Fruit fly (Drosophila melanogaster) whole organism, embryonic: ENCODE data around the gene CG9568.

Experiments
- BEAF-32 ChIP-seq: fragments of 200-800 bp; sonication (Bioruptor generic); optimal IDR thresholded peaks from 3 replicates; lab custom pipeline; 2017; ENCODE audit warnings: missing biosample characterization, missing genetic modification characterization, mild to moderate bottlenecking, moderate library complexity, missing genetic modification reagents
- CG11085 ChIP-seq: fragments of 200-800 bp; sonication (Bioruptor generic); IDR thresholded peaks from 2 replicates; pipeline ENCODE4 v1.3.6; 2022; ENCODE audit warnings: missing biosample characterization, missing genetic modification characterization
- CG12942 ChIP-seq: fragments of 200-800 bp; sonication (Bioruptor generic); optimal IDR thresholded peaks from 3 replicates; lab custom pipeline; 2016; ENCODE audit warnings: missing biosample characterization, missing genetic modification characterization
- CG13894 ChIP-seq: fragments of 200-800 bp; sonication (Bioruptor generic); optimal IDR thresholded peaks from 3 replicates; lab custom pipeline; 2018; ENCODE audit warnings: missing biosample characterization, mild to moderate bottlenecking, missing genetic modification characterization, moderate library complexity
- CG14014 ChIP-seq: fragments of 200-800 bp; sonication (Bioruptor generic); IDR thresholded peaks from 2 replicates; pipeline ENCODE4 v1.3.6; 2022; ENCODE audit warnings: missing biosample characterization, missing genetic modification characterization
- CG14860 ChIP-seq: fragments of 200-800 bp; sonication (Bioruptor generic); IDR thresholded peaks from 3 replicates; pipeline ENCODE4 v1.3.6; 2022; ENCODE audit warnings: missing biosample characterization, missing genetic modification characterization; ENCODE audit not compliant: partially characterized antibody
- CG1647 ChIP-seq: fragments of 200-800 bp; sonication (Bioruptor generic); optimal IDR thresholded peaks from 3 replicates; lab custom pipeline; 2016; ENCODE audit warnings: missing biosample characterization, missing genetic modification characterization
- CG17568 ChIP-seq: fragments of 200-800 bp; sonication (Bioruptor generic); optimal IDR thresholded peaks from 2 replicates; lab custom pipeline; 2018; ENCODE audit warnings: missing biosample characterization, mild to moderate bottlenecking, missing genetic modification characterization, moderate library complexity
- CG2116 ChIP-seq: fragments of 200-800 bp; sonication (Bioruptor generic); optimal IDR thresholded peaks from 3 replicates; lab custom pipeline; 2018; ENCODE audit warnings: missing biosample characterization, mild to moderate bottlenecking, missing genetic modification characterization
- CG2120 ChIP-seq: fragments of 200-800 bp; sonication (Bioruptor generic); optimal IDR thresholded peaks from 3 replicates; lab custom pipeline; 2016; ENCODE audit warnings: missing biosample characterization, missing genetic modification characterization
- CG31388 ChIP-seq: fragments of 200-800 bp; sonication (Bioruptor generic); optimal IDR thresholded peaks from 2 replicates; lab custom pipeline; 2016; ENCODE audit warnings: missing biosample characterization, missing genetic modification characterization
- CG32767 ChIP-seq: fragments of 200-800 bp; sonication (Bioruptor generic); IDR thresholded peaks from 2 replicates; pipeline ENCODE4 v1.3.6; 2022; ENCODE audit warnings: missing biosample characterization, missing genetic modification characterization
- CG5953 ChIP-seq: fragments of 200-800 bp; sonication (Bioruptor generic); IDR thresholded peaks from 2 replicates; pipeline ENCODE4 v1.3.6; 2022; ENCODE audit warnings: missing biosample characterization, missing genetic modification characterization
- CG6175 ChIP-seq: fragments of 200-800 bp; sonication (Bioruptor generic); IDR thresholded peaks from 3 replicates; pipeline ENCODE4 v1.3.6; 2022; ENCODE audit warnings: missing biosample characterization, missing genetic modification characterization
- CG6813 ChIP-seq: fragments of 200-800 bp; sonication (Bioruptor generic); optimal IDR thresholded peaks from 2 replicates; lab custom pipeline; 2017; ENCODE audit warnings: missing biosample characterization, missing genetic modification characterization, mild to moderate bottlenecking, moderate library complexity, missing genetic modification reagents
- CG7786 ChIP-seq: fragments of 200-800 bp; sonication (Bioruptor generic); optimal IDR thresholded peaks from 2 replicates; lab custom pipeline; 2016; ENCODE audit warnings: missing biosample characterization, missing genetic modification characterization
- CG7928 ChIP-seq: fragments of 200-800 bp; sonication (Bioruptor generic); optimal IDR thresholded peaks from 2 replicates; lab custom pipeline; 2017; ENCODE audit warnings: missing biosample characterization, mild to moderate bottlenecking, missing genetic modification characterization
- CG7963 ChIP-seq: fragments of 200-800 bp; sonication (Bioruptor generic); IDR thresholded peaks from 3 replicates; pipeline ENCODE4 v1.3.6; 2022; ENCODE audit warnings: missing biosample characterization, missing genetic modification characterization; ENCODE audit not compliant: partially characterized antibody
- CG8290 ChIP-seq, 3 experiments: fragments of 200-800 bp; sonication (Bioruptor generic); optimal IDR thresholded peaks; 2 replicates each; lab custom pipeline; 2016 to 2019; ENCODE audit warnings: missing biosample characterization in 3 of 3, missing genetic modification characterization in 3 of 3, mild to moderate bottlenecking in 2 of 3, moderate library complexity in 1 of 3
- Camta ChIP-seq: fragments of 200-800 bp; sonication (Bioruptor generic); optimal IDR thresholded peaks from 2 replicates; lab custom pipeline; 2016; ENCODE audit warnings: missing biosample characterization, missing genetic modification characterization
- Dbx ChIP-seq: fragments of 200-800 bp; sonication (Bioruptor generic); IDR thresholded peaks from 3 replicates; pipeline ENCODE4 v1.3.6; 2022; ENCODE audit warnings: missing biosample characterization, missing genetic modification characterization
- Doc2 ChIP-seq: fragments of 200-800 bp; sonication (Bioruptor generic); IDR thresholded peaks from 2 replicates; pipeline ENCODE4 v1.3.6; 2022; ENCODE audit warnings: missing biosample characterization, missing genetic modification characterization
- H2.0 ChIP-seq: fragments of 200-800 bp; sonication (Bioruptor generic); IDR thresholded peaks from 2 replicates; pipeline ENCODE4 v1.3.6; 2022; ENCODE audit warnings: missing biosample characterization, missing genetic modification characterization
- HLH3B ChIP-seq: fragments of 200-800 bp; sonication (Bioruptor generic); IDR thresholded peaks from 2 replicates; pipeline ENCODE4 v1.3.6; 2022; ENCODE audit warnings: missing biosample characterization, missing genetic modification characterization
- HLHmδ ChIP-seq: fragments of 200-800 bp; sonication (Bioruptor generic); optimal IDR thresholded peaks from 2 replicates; lab custom pipeline; 2018; ENCODE audit warnings: missing biosample characterization, mild to moderate bottlenecking, missing genetic modification characterization, moderate library complexity
- HmgZ ChIP-seq: fragments of 200-800 bp; sonication (Bioruptor generic); optimal IDR thresholded peaks from 2 replicates; lab custom pipeline; 2018; ENCODE audit warnings: missing biosample characterization, mild to moderate bottlenecking, missing genetic modification characterization
- Hmr ChIP-seq: fragments of 200-800 bp; sonication (Bioruptor generic); optimal IDR thresholded peaks from 3 replicates; lab custom pipeline; 2017; ENCODE audit warnings: mild to moderate bottlenecking, missing biosample characterization, missing genetic modification reagents, missing genetic modification characterization
- Jarid2 ChIP-seq: fragments of 200-800 bp; sonication (Bioruptor generic); optimal IDR thresholded peaks from 3 replicates; lab custom pipeline; 2017; ENCODE audit warnings: mild to moderate bottlenecking, missing biosample characterization, missing genetic modification reagents, missing genetic modification characterization
- Mad ChIP-seq: fragments of 200-800 bp; sonication (Bioruptor generic); optimal IDR thresholded peaks from 2 replicates; lab custom pipeline; 2016; ENCODE audit warnings: missing biosample characterization, missing genetic modification characterization
- Sry-β ChIP-seq: fragments of 200-800 bp; sonication (Bioruptor generic); optimal IDR thresholded peaks from 2 replicates; lab custom pipeline; 2018; ENCODE audit warnings: missing biosample characterization, mild to moderate bottlenecking, missing genetic modification characterization, moderate library complexity
- al ChIP-seq: fragments of 200-800 bp; sonication (Bioruptor generic); IDR thresholded peaks from 2 replicates; pipeline ENCODE4 v1.3.6; 2022; ENCODE audit warnings: missing biosample characterization, missing genetic modification characterization
- caup ChIP-seq: fragments of 200-800 bp; sonication (Bioruptor generic); optimal IDR thresholded peaks from 3 replicates; lab custom pipeline; 2017; ENCODE audit warnings: missing biosample characterization, mild to moderate bottlenecking, missing genetic modification characterization, moderate library complexity; ENCODE audit not compliant: severe bottlenecking
- cg ChIP-seq: fragments of 200-800 bp; sonication (Bioruptor generic); optimal IDR thresholded peaks from 3 replicates; lab custom pipeline; 2019; ENCODE audit warnings: missing biosample characterization, mild to moderate bottlenecking, missing genetic modification characterization, moderate library complexity
- dan ChIP-seq: fragments of 200-800 bp; sonication (Bioruptor generic); IDR thresholded peaks from 2 replicates; pipeline ENCODE4 v1.3.6; 2022; ENCODE audit warnings: missing biosample characterization, missing genetic modification characterization
- danr ChIP-seq: fragments of 200-800 bp; sonication (Bioruptor generic); IDR thresholded peaks from 2 replicates; pipeline ENCODE4 v1.3.6; 2022; ENCODE audit warnings: missing biosample characterization, missing genetic modification characterization
- ems ChIP-seq: fragments of 200-800 bp; sonication (Bioruptor generic); optimal IDR thresholded peaks from 3 replicates; lab custom pipeline; 2016; ENCODE audit warnings: missing biosample characterization, missing genetic modification characterization
- grn ChIP-seq: fragments of 200-800 bp; sonication (Bioruptor generic); optimal IDR thresholded peaks from 3 replicates; lab custom pipeline; 2017; ENCODE audit warnings: missing biosample characterization, missing genetic modification characterization
- gro ChIP-seq: fragments of 200-800 bp; sonication (Bioruptor generic); optimal IDR thresholded peaks from 2 replicates; lab custom pipeline; 2016; ENCODE audit warnings: missing biosample characterization, missing genetic modification characterization
- hb ChIP-seq: fragments of 200-800 bp; sonication (Bioruptor generic); IDR thresholded peaks from 3 replicates; pipeline ENCODE4 v1.3.6; 2022; ENCODE audit warnings: missing biosample characterization, missing genetic modification characterization; ENCODE audit not compliant: partially characterized antibody
- hkb ChIP-seq, 2 experiments: fragments of 200-800 bp in 1 of 2; fragments of >200 bp in 1 of 2; sonication (Bioruptor generic) in 1 of 2; IDR thresholded peaks in 1 of 2; optimal IDR thresholded peaks in 1 of 2; 2 replicates each; pipeline versions ENCODE4 v1.3.6 to Lab custom; 2017 to 2022; ENCODE audit warnings: missing biosample characterization in 1 of 2, missing genetic modification characterization in 1 of 2
- jing ChIP-seq: fragments of 200-800 bp; sonication (Bioruptor generic); optimal IDR thresholded peaks from 2 replicates; lab custom pipeline; 2018; ENCODE audit warnings: missing biosample characterization, mild to moderate bottlenecking, missing genetic modification characterization
- lola ChIP-seq, 3 experiments: fragments of >200 bp in 2 of 3; fragments of 200-800 bp in 1 of 3; sonication (Bioruptor generic) in 1 of 3; optimal IDR thresholded peaks; 2 replicates each; lab custom pipeline; 2017 to 2019; ENCODE audit warnings: missing biosample characterization in 3 of 3, missing genetic modification characterization in 3 of 3, mild to moderate bottlenecking in 1 of 3, moderate library complexity in 1 of 3
- peb ChIP-seq: fragments of 200-800 bp; sonication (Bioruptor generic); IDR thresholded peaks from 2 replicates; pipeline ENCODE4 v1.3.6; 2022; ENCODE audit warnings: missing biosample characterization, missing genetic modification characterization
- sna ChIP-seq: fragments of 200-800 bp; sonication (Bioruptor generic); IDR thresholded peaks from 2 replicates; pipeline ENCODE4 v1.3.6; 2022; ENCODE audit warnings: missing biosample characterization, missing genetic modification characterization; ENCODE audit not compliant: partially characterized antibody
- so ChIP-seq: fragments of 200-800 bp; sonication (Bioruptor generic); IDR thresholded peaks from 3 replicates; pipeline ENCODE4 v1.3.6; 2022; ENCODE audit warnings: missing biosample characterization, missing genetic modification characterization
- sr ChIP-seq: fragments of 200-800 bp; sonication (Bioruptor generic); IDR thresholded peaks from 3 replicates; pipeline ENCODE4 v1.3.6; 2022; ENCODE audit warnings: missing biosample characterization, missing genetic modification characterization
- vfl ChIP-seq: fragments of 200-800 bp; sonication (Bioruptor generic); optimal IDR thresholded peaks from 2 replicates; lab custom pipeline; 2016; ENCODE audit warnings: missing biosample characterization, missing genetic modification characterization
- wdn ChIP-seq: fragments of 200-800 bp; sonication (Bioruptor generic); IDR thresholded peaks from 2 replicates; pipeline ENCODE4 v1.3.6; 2022; ENCODE audit warnings: missing biosample characterization, missing genetic modification characterization

The CG9568 gene

dm6 chr2L:8984614-8985318 is 25.6 kb upstream of the CG9568 start, which contains the start of gene CG13101 (continued):
- TF ChIP-seq peb (GFP tag; lab: Robert Waterston, UW) (peak; percentile 85), hb (GFP tag; lab: Robert Waterston, UW) (no peak), Dbx (GFP tag; lab: Robert Waterston, UW) (peak; percentile 95), CG8290 (GFP tag; optimal IDR thresholded peaks at IDR 0.05; lab: Kevin White, UChicago) (peak; percentile 68), CG8290 (tag; optimal IDR thresholded peaks at IDR 0.05; lab: Kevin White, UChicago) (peak in 1 of 2 experiments; percentile 70), gro (peak; percentile 81), wdn (GFP tag; lab: Robert Waterston, UW) (peak; percentile 90), Camta (GFP tag; lab: Kevin White, UChicago) (peak; percentile 86), CG7963 (GFP tag; lab: Robert Waterston, UW) (no peak), CG13894 (tag; lab: Kevin White, UChicago) (peak; percentile 74), CG31388 (GFP tag; lab: Kevin White, UChicago) (peak; percentile 71), caup (GFP tag; lab: Kevin White, UChicago) (peak; percentile 89), Hmr (GFP tag; lab: Kevin White, UChicago) (peak; percentile 93), CG5953 (GFP tag; lab: Robert Waterston, UW) (peak; percentile 74; the same call in 1 of the 2 replicates), sna (GFP tag; lab: Robert Waterston, UW) (no peak), HLHmδ (GFP tag; lab: Kevin White, UChicago) (no peak), CG14014 (GFP tag; lab: Robert Waterston, UW) (peak; percentile 94), Jarid2 (GFP tag; lab: Kevin White, UChicago) (peak; percentile 78), CG2116 (GFP tag; lab: Kevin White, UChicago) (peak; percentile 72), CG6175 (peak; percentile 87; the same call in 2 of the 3 replicates), ems (peak; percentile 86), jing (GFP tag; lab: Kevin White, UChicago) (peak; percentile 57), HLH3B (peak; percentile 95), H2.0 (peak; percentile 93), sr (GFP tag; lab: Robert Waterston, UW) (no peak), CG11085 (GFP tag; lab: Robert Waterston, UW) (peak; percentile 89), CG17568 (peak; percentile 91), BEAF-32 (no peak), cg (GFP tag; lab: Kevin White, UChicago) (no peak), HmgZ (peak; percentile 91), al (peak; percentile 89), CG7928 (GFP tag; lab: Kevin White, UChicago) (peak; percentile 59), CG14860 (GFP tag; lab: Robert Waterston, UW) (no peak), CG6813 (GFP tag; lab: Kevin White, UChicago) (peak; percentile 91), so (peak; percentile 95), CG2120 (GFP tag; lab: Kevin White, UChicago) (peak; percentile 93), Doc2 (GFP tag; lab: Robert Waterston, UW) (no peak), CG7786 (peak; percentile 83), CG32767 (GFP tag; lab: Robert Waterston, UW) (peak; percentile 89), CG12942 (GFP tag; lab: Kevin White, UChicago) (peak; percentile 89), lola (GFP tag; optimal IDR thresholded peaks at IDR 0.05; lab: Kevin White, UChicago) (peak in 1 of 3 experiments; percentile 93), dan (GFP tag; lab: Robert Waterston, UW) (0 out of 2 replicates have a peak, but pooled peaks have one; percentile 36), vfl (GFP tag; lab: Kevin White, UChicago) (peak; percentile 85), grn (GFP tag; lab: Kevin White, UChicago) (peak; percentile 54), Sry-β (GFP tag; lab: Kevin White, UChicago) (no peak), Mad (GFP tag; lab: Kevin White, UChicago) (peak; percentile 78), CG1647 (GFP tag; lab: Kevin White, UChicago) (peak; percentile 78), hkb (optimal IDR thresholded peaks at IDR 0.05; lab: Kevin White, UChicago) (no peak), hkb (GFP tag; IDR thresholded peaks at IDR 0.05; lab: Robert Waterston, UW) (peak; percentile 95), danr (GFP tag; lab: Robert Waterston, UW) (peak; percentile 85)
